Worm (Caenorhabditis elegans): ENCODE results near the gene M04G7.2.

DNA sequence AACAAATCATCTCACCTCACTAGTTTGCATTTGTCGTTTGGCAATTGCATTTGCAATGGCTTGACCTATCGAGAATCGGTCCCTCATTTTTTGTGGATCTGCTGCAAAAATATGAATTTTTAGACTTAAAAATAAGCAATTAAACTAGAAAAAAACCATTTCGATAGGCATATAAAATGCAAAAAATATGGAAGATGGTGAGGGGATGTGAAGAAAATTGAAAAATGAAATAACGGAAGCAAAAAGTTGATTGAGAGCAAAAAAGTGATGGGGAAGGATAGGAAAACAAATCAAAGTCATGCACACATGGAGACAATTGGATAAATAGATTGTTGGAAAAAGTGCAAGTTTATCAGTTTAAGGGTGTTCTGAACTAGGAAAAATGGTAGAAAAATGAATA, 20.2 kb upstream of the M04G7.2 start, which contains the start of gene npr-37:
- no peak for TF ChIP-seq ama-1 (optimal IDR thresholded peaks at IDR 0.05)
- no peak for TF ChIP-seq flt-1 (GFP tag; IDR thresholded peaks at IDR 0.05)
- no peak for TF ChIP-seq F13C5.2 (tag; optimal IDR thresholded peaks at IDR 0.05)
- no peak for TF ChIP-seq ets-7 (tag; optimal IDR thresholded peaks at IDR 0.05)
- TF ChIP-seq tra-4 (tag; optimal IDR thresholded peaks at IDR 0.05), result no peak
- no peak for TF ChIP-seq pes-1 (GFP tag; IDR thresholded peaks at IDR 0.05)
- TF ChIP-seq aly-1 (tag; optimal IDR thresholded peaks at IDR 0.05), result no peak
- no peak for TF ChIP-seq hmg-4 (GFP tag; optimal IDR thresholded peaks at IDR 0.05)
- no peak for TF ChIP-seq ceh-36 (tag; optimal IDR thresholded peaks at IDR 0.05)
- TF ChIP-seq B0310.2 (tag; optimal IDR thresholded peaks at IDR 0.05), result no peak
- no peak for TF ChIP-seq ceh-13 (GFP tag; optimal IDR thresholded peaks at IDR 0.05)
- TF ChIP-seq tbx-11 (GFP tag; IDR thresholded peaks at IDR 0.05), result no peak
- TF ChIP-seq sea-1 (GFP tag; conservative IDR thresholded peaks at IDR 0.05), result no peak

All from whole organism, early embryonic.